Fruit fly (Drosophila melanogaster): Measurements from ENCODE around the gene gnu.

Gene gnu

dm6 chr3L:14785492-14785916, 17.7 kb downstream of the gnu start (continued):
- TF ChIP-seq HmgD (GFP tag; optimal IDR thresholded peaks at IDR 0.05): no peak
- TF ChIP-seq pan (optimal IDR thresholded peaks at IDR 0.05): no peak
- peak in 1 of 2 experiments; percentile 20 for TF ChIP-seq pan (GFP tag; optimal IDR thresholded peaks at IDR 0.05 in 1 of 2, IDR thresholded peaks at IDR 0.05 in 1 of 2)
- no peak for TF ChIP-seq bigmax (GFP tag; optimal IDR thresholded peaks at IDR 0.05)
- peak; percentile 4 for TF ChIP-seq phol (tag; optimal IDR thresholded peaks at IDR 0.05)
- TF ChIP-seq Ada2b (GFP tag; IDR thresholded peaks at IDR 0.05): peak; percentile 31; the same call in 1 of the 2 replicates
- peak; percentile 77 for TF ChIP-seq Ets65A (GFP tag)
- TF ChIP-seq Drgx (GFP tag; IDR thresholded peaks at IDR 0.05): peak; percentile 85
- TF ChIP-seq CG18599 (GFP tag; optimal IDR thresholded peaks at IDR 0.05): peak; percentile 42
- no peak for TF ChIP-seq CG8765 (GFP tag; IDR thresholded peaks at IDR 0.05)
- TF ChIP-seq CG9817 (tag; optimal IDR thresholded peaks at IDR 0.05): no peak
- no peak for TF ChIP-seq lov (optimal IDR thresholded peaks at IDR 0.05)
- TF ChIP-seq lov (GFP tag; IDR thresholded peaks at IDR 0.05): peak; percentile 71; the same call in 2 of the 3 replicates
- TF ChIP-seq HLH4C (GFP tag; IDR thresholded peaks at IDR 0.05; ENCODE audit: partially characterized antibody): no peak
- TF ChIP-seq CG4424 (GFP tag; optimal IDR thresholded peaks at IDR 0.05): no peak
- TF ChIP-seq CG17568 (GFP tag; optimal IDR thresholded peaks at IDR 0.05): no peak
- TF ChIP-seq prd (optimal IDR thresholded peaks at IDR 0.05): no peak
- peak; percentile 51; the same call in 2 of the 3 replicates for TF ChIP-seq prd (GFP tag; IDR thresholded peaks at IDR 0.05)
- peak; percentile 24 for TF ChIP-seq Asciz (GFP tag; optimal IDR thresholded peaks at IDR 0.05)
- peak; percentile 28 for TF ChIP-seq pum (GFP tag; optimal IDR thresholded peaks at IDR 0.05)
- TF ChIP-seq CG17361 (GFP tag; IDR thresholded peaks at IDR 0.05): no peak
- TF ChIP-seq H15 (GFP tag; IDR thresholded peaks at IDR 0.05): no peak
- TF ChIP-seq lab (GFP tag; optimal IDR thresholded peaks at IDR 0.05): peak; percentile 51
- TF ChIP-seq CG32532 (GFP tag; IDR thresholded peaks at IDR 0.05): peak; percentile 49
- TF ChIP-seq ap (GFP tag; IDR thresholded peaks at IDR 0.05): no peak
- peak; percentile 45 for TF ChIP-seq CG14441 (GFP tag; IDR thresholded peaks at IDR 0.05)
- TF ChIP-seq Nf-YA (GFP tag; IDR thresholded peaks at IDR 0.05): no peak
- TF ChIP-seq tio (GFP tag; optimal IDR thresholded peaks at IDR 0.05): peak; percentile 32
- no peak for TF ChIP-seq dysf (GFP tag; IDR thresholded peaks at IDR 0.05)
- TF ChIP-seq CG34422 (GFP tag; IDR thresholded peaks at IDR 0.05): peak; percentile 44; the same call in 1 of the 3 replicates
- no peak for TF ChIP-seq insv (GFP tag; optimal IDR thresholded peaks at IDR 0.05)
- peak; percentile 90 for TF ChIP-seq Med (GFP tag)
- no peak for TF ChIP-seq CG15601 (tag; optimal IDR thresholded peaks at IDR 0.05)
- TF ChIP-seq ERR (GFP tag; optimal IDR thresholded peaks at IDR 0.05): no peak
- peak; percentile 35 for TF ChIP-seq CG11504 (tag; optimal IDR thresholded peaks at IDR 0.05)
- TF ChIP-seq CG18262 (tag; optimal IDR thresholded peaks at IDR 0.05): no peak
- TF ChIP-seq nerfin-1 (tag; optimal IDR thresholded peaks at IDR 0.05): peak; percentile 10
- TF ChIP-seq pros (GFP tag; optimal IDR thresholded peaks at IDR 0.05): peak; percentile 80
- peak; percentile 44 for TF ChIP-seq zfh2 (GFP tag; optimal IDR thresholded peaks at IDR 0.05)
- peak; percentile 31; the same call in 2 of the 4 replicates for TF ChIP-seq Gug (GFP tag; IDR thresholded peaks at IDR 0.05)
- peak; percentile 5 for TF ChIP-seq lbe (GFP tag; optimal IDR thresholded peaks at IDR 0.05)
- TF ChIP-seq Doc2 (GFP tag; IDR thresholded peaks at IDR 0.05): no peak
- no peak for TF ChIP-seq gce (GFP tag; IDR thresholded peaks at IDR 0.05)
- TF ChIP-seq peb (GFP tag; IDR thresholded peaks at IDR 0.05): peak; percentile 50; the same call in 1 of the 2 replicates
- TF ChIP-seq CG3726 (GFP tag; IDR thresholded peaks at IDR 0.05): no peak
- TF ChIP-seq ase (GFP tag; IDR thresholded peaks at IDR 0.05): peak; percentile 51; the same call in 1 of the 3 replicates
- TF ChIP-seq CG13296 (GFP tag; optimal IDR thresholded peaks at IDR 0.05): no peak
- no peak for TF ChIP-seq wek (GFP tag; optimal IDR thresholded peaks at IDR 0.05)
- no peak for TF ChIP-seq tna (GFP tag; IDR thresholded peaks at IDR 0.05; ENCODE audit: partially characterized antibody)
- no peak for TF ChIP-seq sqz (GFP tag; optimal IDR thresholded peaks at IDR 0.05)
- TF ChIP-seq Hsf (GFP tag; optimal IDR thresholded peaks at IDR 0.05): peak; percentile 8
- TF ChIP-seq kah (GFP tag; optimal IDR thresholded peaks at IDR 0.05): no peak

Data from whole organism, embryonic.